Fruit fly (Drosophila melanogaster): Measurements from ENCODE around the gene CG5114.

The CG5114 gene

dm6 chr3L:15011638-15012335 lies 29.2 kb downstream of the CG5114 start (continued):
- TF ChIP-seq gce (GFP tag; IDR thresholded peaks at IDR 0.05), result peak; percentile 45; the same call in 1 of the 3 replicates
- peak; percentile 18 for TF ChIP-seq CG4617 (GFP tag; optimal IDR thresholded peaks at IDR 0.05; ENCODE audit: borderline replicate concordance)
- no peak for TF ChIP-seq dati (GFP tag; IDR thresholded peaks at IDR 0.05)
- TF ChIP-seq prd (optimal IDR thresholded peaks at IDR 0.05), result no peak
- TF ChIP-seq prd (GFP tag; IDR thresholded peaks at IDR 0.05), result peak; percentile 73
- peak; percentile 68 for TF ChIP-seq CG2120 (GFP tag; optimal IDR thresholded peaks at IDR 0.05)
- TF ChIP-seq CG18262 (tag; optimal IDR thresholded peaks at IDR 0.05), result peak; percentile 86
- peak; percentile 81 for TF ChIP-seq Oli (tag; optimal IDR thresholded peaks at IDR 0.05)
- TF ChIP-seq Neu2 (GFP tag; optimal IDR thresholded peaks at IDR 0.05; ENCODE audit: borderline replicate concordance), result no peak
- TF ChIP-seq yki (optimal IDR thresholded peaks at IDR 0.05), result no peak
- TF ChIP-seq nom (GFP tag; optimal IDR thresholded peaks at IDR 0.05), result peak; percentile 55
- TF ChIP-seq CG15011 (GFP tag; optimal IDR thresholded peaks at IDR 0.05), result peak; percentile 65
- no peak for TF ChIP-seq CG17912 (GFP tag; optimal IDR thresholded peaks at IDR 0.05)
- TF ChIP-seq PHDP (tag; optimal IDR thresholded peaks at IDR 0.05), result peak; percentile 82
- peak in 1 of 2 experiments; percentile 60 for TF ChIP-seq dpn (GFP tag; optimal IDR thresholded peaks at IDR 0.05)
- TF ChIP-seq CG12104 (GFP tag; optimal IDR thresholded peaks at IDR 0.05), result peak; percentile 55
- TF ChIP-seq CG14710 (tag; optimal IDR thresholded peaks at IDR 0.05), result peak; percentile 80
- TF ChIP-seq CG1529 (GFP tag; optimal IDR thresholded peaks at IDR 0.05), result peak; percentile 53
- peak; percentile 28 for TF ChIP-seq CG8290 (GFP tag; optimal IDR thresholded peaks at IDR 0.05)
- no peak for TF ChIP-seq CG8290 (tag; optimal IDR thresholded peaks at IDR 0.05)
- peak; percentile 20 for TF ChIP-seq slp2 (GFP tag; optimal IDR thresholded peaks at IDR 0.05)
- TF ChIP-seq pan (optimal IDR thresholded peaks at IDR 0.05), result no peak
- TF ChIP-seq pan (GFP tag; optimal IDR thresholded peaks at IDR 0.05 in 1 of 2, IDR thresholded peaks at IDR 0.05 in 1 of 2), result peak in 1 of 2 experiments; percentile 84
- TF ChIP-seq YL-1 (GFP tag; optimal IDR thresholded peaks at IDR 0.05), result no peak
- TF ChIP-seq Eip74EF (GFP tag; optimal IDR thresholded peaks at IDR 0.05), result peak in 1 of 2 experiments; percentile 78
- no peak for TF ChIP-seq luna (GFP tag; optimal IDR thresholded peaks at IDR 0.05)
- no peak for TF ChIP-seq CG31365 (tag; optimal IDR thresholded peaks at IDR 0.05)
- TF ChIP-seq Dip3 (GFP tag; optimal IDR thresholded peaks at IDR 0.05), result no peak
- peak; percentile 22 for TF ChIP-seq CG17802 (tag; optimal IDR thresholded peaks at IDR 0.05)
- peak; percentile 63 for TF ChIP-seq zf30C (GFP tag; optimal IDR thresholded peaks at IDR 0.05)
- TF ChIP-seq hb (GFP tag; IDR thresholded peaks at IDR 0.05; ENCODE audit: partially characterized antibody), result no peak
- TF ChIP-seq CG13424 (tag; optimal IDR thresholded peaks at IDR 0.05), result peak; percentile 80
- TF ChIP-seq CG1603 (tag; optimal IDR thresholded peaks at IDR 0.05), result peak; percentile 37
- no peak for TF ChIP-seq ash1 (GFP tag; optimal IDR thresholded peaks at IDR 0.05)
- TF ChIP-seq Dek (tag; optimal IDR thresholded peaks at IDR 0.05), result peak; percentile 63
- peak; percentile 23 for TF ChIP-seq Side (GFP tag; optimal IDR thresholded peaks at IDR 0.05)
- TF ChIP-seq Adf1 (GFP tag; IDR thresholded peaks at IDR 0.05), result no peak
- TF ChIP-seq ab (GFP tag; optimal IDR thresholded peaks at IDR 0.05), result no peak
- TF ChIP-seq disco-r (GFP tag; optimal IDR thresholded peaks at IDR 0.05), result no peak
- peak; percentile 14 for TF ChIP-seq CG8359 (GFP tag; optimal IDR thresholded peaks at IDR 0.05; ENCODE audit: borderline replicate concordance)
- TF ChIP-seq Meics (GFP tag; optimal IDR thresholded peaks at IDR 0.05), result peak; percentile 74
- TF ChIP-seq CG1647 (GFP tag; optimal IDR thresholded peaks at IDR 0.05), result no peak
- TF ChIP-seq onecut (GFP tag; IDR thresholded peaks at IDR 0.05), result peak; percentile 69
- TF ChIP-seq sc (optimal IDR thresholded peaks at IDR 0.05), result no peak
- peak; percentile 20 for TF ChIP-seq sc (GFP tag; optimal IDR thresholded peaks at IDR 0.05)
- no peak for TF ChIP-seq ftz-f1 (GFP tag; optimal IDR thresholded peaks at IDR 0.05)
- TF ChIP-seq kni (GFP tag; optimal IDR thresholded peaks at IDR 0.05), result no peak
- no peak for TF ChIP-seq CG7963 (GFP tag; IDR thresholded peaks at IDR 0.05; ENCODE audit: partially characterized antibody)
- 0 out of 2 replicates have a peak, but pooled peaks have one; percentile 49 for TF ChIP-seq peb (GFP tag; IDR thresholded peaks at IDR 0.05)
- TF ChIP-seq CG7745 (tag; optimal IDR thresholded peaks at IDR 0.05), result peak; percentile 1

All from whole organism, embryonic.